Worm (Caenorhabditis elegans): ENCODE measurements around the gene dct-6.
A peak's percentile ranks its signal among the peaks of the same experiment; 100 is the strongest.

The dct-6 gene

ce11 chrIII:5990090-5990489, 23.9 kb downstream of the dct-6 start:
- TF ChIP-seq ceh-63 (GFP tag; optimal IDR thresholded peaks at IDR 0.05) (no peak), C04F5.9 (tag; optimal IDR thresholded peaks at IDR 0.05) (no peak), vab-15 (tag; optimal IDR thresholded peaks at IDR 0.05) (no peak), skn-1 (tag; optimal IDR thresholded peaks at IDR 0.05) (peak; percentile 8), fkh-8 (tag; optimal IDR thresholded peaks at IDR 0.05) (no peak), ceh-88 (GFP tag; IDR thresholded peaks at IDR 0.05) (no peak), nhr-237 (tag; optimal IDR thresholded peaks at IDR 0.05) (no peak), C16A3.4 (tag; optimal IDR thresholded peaks at IDR 0.05) (no peak), lin-14 (GFP tag; optimal IDR thresholded peaks at IDR 0.05) (peak; percentile 57), mep-1 (tag; optimal IDR thresholded peaks at IDR 0.05) (no peak), ceh-90 (tag; optimal IDR thresholded peaks at IDR 0.05) (no peak), lin-39 (tag; optimal IDR thresholded peaks at IDR 0.05) (no peak), nhr-71 (tag; optimal IDR thresholded peaks at IDR 0.05) (peak; percentile 3), efl-1 (optimal IDR thresholded peaks at IDR 0.05) (no peak), efl-1 (GFP tag; optimal IDR thresholded peaks at IDR 0.05 in 1 of 2) (peak in 1 of 2 experiments; percentile 57), ceh-8 (GFP tag; optimal IDR thresholded peaks at IDR 0.05) (no peak), nhr-11 (tag; optimal IDR thresholded peaks at IDR 0.05) (no peak)

- TF ChIP-seq fkh-10 (GFP tag; optimal IDR thresholded peaks at IDR 0.05) (peak; percentile 37), lin-14 (GFP tag; optimal IDR thresholded peaks at IDR 0.05) (peak; percentile 55), lsy-2 (tag; optimal IDR thresholded peaks at IDR 0.05) (peak in 1 of 2 experiments; percentile 7), isw-1 (GFP tag; IDR thresholded peaks at IDR 0.05) (no peak)
These were observed 25.1 kb downstream of the dct-6 start, which contains the start of gene T04C9.2 for ce11 chrIII:5991142-5991930. Gene T04C9.2 (plus strand): TSS chrIII:5991880.

DNA sequence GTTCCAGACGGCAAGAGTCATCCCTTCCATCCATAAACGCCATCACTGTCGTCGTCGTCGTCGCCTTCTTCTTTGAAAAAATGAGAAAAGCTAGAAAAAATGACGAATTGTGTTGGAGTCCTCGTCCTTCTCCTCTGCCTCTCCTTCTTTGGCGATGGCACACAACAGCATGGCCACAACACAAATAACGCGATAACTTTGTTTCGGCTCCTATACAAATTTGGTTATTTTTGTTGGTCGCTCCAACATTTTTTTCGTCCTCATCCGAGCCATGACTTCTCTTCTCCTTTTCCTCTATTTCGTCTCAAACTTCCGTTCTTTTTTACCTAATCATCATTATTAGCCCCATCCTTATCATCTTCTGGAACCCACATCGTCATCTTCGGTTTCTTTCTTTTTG, 25.8 kb downstream of the dct-6 start:
- TF ChIP-seq lin-13 (GFP tag; optimal IDR thresholded peaks at IDR 0.05) (no peak), efl-1 (optimal IDR thresholded peaks at IDR 0.05) (no peak), efl-1 (GFP tag; optimal IDR thresholded peaks at IDR 0.05 in 1 of 2) (no peak), nhr-85 (tag) (no peak), nhr-90 (tag; optimal IDR thresholded peaks at IDR 0.05; ENCODE audit: poor library complexity) (no peak), F16B12.6 (tag; optimal IDR thresholded peaks at IDR 0.05) (no peak), nhr-47 (tag; optimal IDR thresholded peaks at IDR 0.05) (no peak), sox-4 (tag; optimal IDR thresholded peaks at IDR 0.05) (no peak), nhr-237 (tag; optimal IDR thresholded peaks at IDR 0.05) (no peak), nhr-28 (tag; optimal IDR thresholded peaks at IDR 0.05) (no peak), fkh-4 (tag; optimal IDR thresholded peaks at IDR 0.05; ENCODE audit: borderline replicate concordance) (no peak), jun-1 (tag; optimal IDR thresholded peaks at IDR 0.05) (no peak), pag-3 (tag; optimal IDR thresholded peaks at IDR 0.05; ENCODE audit: borderline replicate concordance, insufficient read depth) (no peak), nhr-12 (tag; optimal IDR thresholded peaks at IDR 0.05) (no peak), nhr-19 (GFP tag; conservative IDR thresholded peaks at IDR 0.05) (no peak), dsc-1 (tag; optimal IDR thresholded peaks at IDR 0.05) (no peak), ztf-4 (tag; optimal IDR thresholded peaks at IDR 0.05) (no peak), ces-1 (GFP tag; optimal IDR thresholded peaks at IDR 0.05) (peak; percentile 53), aha-1 (tag; optimal IDR thresholded peaks at IDR 0.05) (no peak), lsy-2 (tag; optimal IDR thresholded peaks at IDR 0.05) (peak in 1 of 2 experiments; percentile 17), lin-15B (tag; optimal IDR thresholded peaks at IDR 0.05) (no peak), mep-1 (tag; optimal IDR thresholded peaks at IDR 0.05) (no peak), aly-2 (tag; optimal IDR thresholded peaks at IDR 0.05) (no peak), fkh-10 (GFP tag; optimal IDR thresholded peaks at IDR 0.05) (peak; percentile 79), lin-14 (GFP tag; optimal IDR thresholded peaks at IDR 0.05) (peak; percentile 66), unc-130 (tag; optimal IDR thresholded peaks at IDR 0.05) (no peak), rnt-1 (tag; optimal IDR thresholded peaks at IDR 0.05) (no peak), ets-5 (GFP tag; IDR thresholded peaks at IDR 0.05) (no peak), blmp-1 (tag; optimal IDR thresholded peaks at IDR 0.05) (no peak), swsn-7 (tag; optimal IDR thresholded peaks at IDR 0.05) (no peak), efl-3 (GFP tag; optimal IDR thresholded peaks at IDR 0.05) (no peak)

Measured in whole organism, L1 larva.